Fruit fly (Drosophila melanogaster) whole organism, prepupa: ENCODE data around the gene Csp.

Source experiments
- CG10631 ChIP-seq: fragments of 200-800 bp; sonication (Bioruptor generic); optimal IDR thresholded peaks from 2 replicates; lab custom pipeline; 2016; ENCODE audit warnings: missing biosample characterization, missing genetic modification characterization
- CG11762 ChIP-seq: fragments of 200-800 bp; sonication (Bioruptor generic); optimal IDR thresholded peaks from 3 replicates; lab custom pipeline; 2016; ENCODE audit warnings: missing biosample characterization, missing genetic modification characterization; ENCODE audit not compliant: insufficient read depth
- CG32006 ChIP-seq: fragments of 200-800 bp; sonication (Bioruptor generic); optimal IDR thresholded peaks from 3 replicates; lab custom pipeline; 2017; ENCODE audit warnings: missing biosample characterization, mild to moderate bottlenecking, missing genetic modification characterization
- CG34406 ChIP-seq: fragments of 200-800 bp; sonication (Bioruptor generic); optimal IDR thresholded peaks from 3 replicates; lab custom pipeline; 2016; ENCODE audit warnings: missing biosample characterization, missing genetic modification characterization
- Sox102F ChIP-seq: fragments of 200-800 bp; sonication (Bioruptor generic); optimal IDR thresholded peaks from 2 replicates; lab custom pipeline; 2016; ENCODE audit warnings: missing biosample characterization, mild to moderate bottlenecking, missing genetic modification characterization
- Sox14 ChIP-seq: fragments of 200-800 bp; sonication (Bioruptor generic); optimal IDR thresholded peaks from 3 replicates; lab custom pipeline; 2016; ENCODE audit warnings: missing biosample characterization, missing genetic modification characterization
- acj6 ChIP-seq: fragments of 200-800 bp; sonication (Bioruptor generic); optimal IDR thresholded peaks from 3 replicates; lab custom pipeline; 2016; ENCODE audit warnings: missing biosample characterization, missing genetic modification characterization
- fd59A ChIP-seq: fragments of 200-800 bp; sonication (Bioruptor generic); optimal IDR thresholded peaks from 2 replicates; lab custom pipeline; 2017; ENCODE audit warnings: missing biosample characterization, mild to moderate bottlenecking, missing genetic modification characterization, missing genetic modification reagents
- lz ChIP-seq: fragments of 200-800 bp; sonication (Bioruptor generic); optimal IDR thresholded peaks from 3 replicates; lab custom pipeline; 2016; ENCODE audit warnings: missing biosample characterization, missing genetic modification characterization
- net ChIP-seq: fragments of 200-800 bp; sonication (Bioruptor generic); optimal IDR thresholded peaks from 3 replicates; lab custom pipeline; 2016; ENCODE audit warnings: missing biosample characterization, missing genetic modification characterization
- pdm3 ChIP-seq: fragments of 200-800 bp; sonication (Bioruptor generic); optimal IDR thresholded peaks from 3 replicates; lab custom pipeline; 2016; ENCODE audit warnings: missing biosample characterization, missing genetic modification characterization

DNA sequence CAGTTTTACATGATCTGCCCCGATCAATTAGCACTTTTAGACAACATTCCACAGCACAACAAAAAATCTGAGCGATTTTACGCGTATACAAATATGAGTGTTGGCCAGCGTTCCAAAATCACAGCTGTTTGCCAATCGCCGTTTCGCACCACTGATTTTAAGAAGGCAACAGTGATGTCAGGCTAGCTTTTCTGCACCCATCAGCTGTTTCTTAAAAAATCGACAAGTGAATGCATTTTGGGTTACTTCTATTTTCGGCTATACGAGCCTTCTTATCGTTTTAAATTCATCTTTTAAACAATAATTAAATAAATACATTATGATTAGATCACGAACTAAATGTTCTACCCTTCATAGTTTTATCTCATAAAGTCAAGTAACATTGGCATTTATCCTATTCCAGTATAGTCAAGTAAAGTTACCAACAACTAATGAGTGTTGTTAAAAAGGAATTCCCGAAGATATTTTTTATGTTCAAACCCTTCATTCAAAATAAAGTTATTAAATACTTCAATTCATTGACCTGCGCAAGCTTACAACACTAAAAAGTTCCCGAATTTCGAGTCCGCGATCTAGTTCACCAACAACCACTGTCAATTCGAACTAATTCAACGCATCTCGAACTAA, 4.3 kb upstream of the Csp start, which contains the start of the genes Rich and Ddx1:
- TF ChIP-seq acj6 (GFP tag; lab: Kevin White, UChicago) (peak; percentile 52), CG10631 (GFP tag; lab: Kevin White, UChicago) (no peak), Sox14 (peak; percentile 41), Sox102F (GFP tag; lab: Kevin White, UChicago) (peak; percentile 33), pdm3 (GFP tag; lab: Kevin White, UChicago) (peak; percentile 62), CG34406 (GFP tag; lab: Kevin White, UChicago) (peak; percentile 11), CG32006 (peak; percentile 53), CG11762 (GFP tag; lab: Kevin White, UChicago) (no peak), lz (GFP tag; lab: Kevin White, UChicago) (peak; percentile 53), net (no peak), fd59A (peak; percentile 19)
